Fruit fly (Drosophila melanogaster): Measurements from ENCODE around the gene Pcyt2.

DNA sequence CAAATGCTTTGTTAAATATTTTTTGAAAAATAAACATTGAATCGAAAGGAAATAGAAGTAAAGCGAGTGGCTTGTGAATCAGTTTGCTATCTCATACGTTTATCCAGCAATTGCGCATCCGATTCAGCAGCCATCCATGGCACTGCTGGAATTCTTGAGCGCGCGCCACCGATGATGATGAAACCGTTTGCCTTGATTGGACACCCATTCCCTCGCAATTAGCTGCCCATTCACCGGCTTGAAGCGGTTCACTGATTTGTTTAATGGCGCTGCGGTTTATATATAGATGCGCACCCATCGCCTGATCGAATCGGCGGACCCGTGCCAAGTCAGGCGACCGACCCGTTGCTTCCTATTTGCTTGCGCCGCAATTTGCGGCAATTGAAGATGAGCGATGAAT, at the start of gene Pcyt2:
- TF ChIP-seq gfzf (GFP tag; optimal IDR thresholded peaks at IDR 0.05): no peak
- no peak for TF ChIP-seq chm (GFP tag; IDR thresholded peaks at IDR 0.05)
- no peak for TF ChIP-seq CG42726 (GFP tag; IDR thresholded peaks at IDR 0.05; ENCODE audit: partially characterized antibody)
- no peak for TF ChIP-seq CG8478 (optimal IDR thresholded peaks at IDR 0.05)
- TF ChIP-seq Six4 (GFP tag; optimal IDR thresholded peaks at IDR 0.05): no peak
- no peak for TF ChIP-seq CG11093 (GFP tag; IDR thresholded peaks at IDR 0.05)
- TF ChIP-seq CG8290 (GFP tag; optimal IDR thresholded peaks at IDR 0.05): no peak
- TF ChIP-seq CG8290 (tag; optimal IDR thresholded peaks at IDR 0.05): no peak
- no peak for TF ChIP-seq Sin3A (optimal IDR thresholded peaks at IDR 0.05)

All from whole organism, embryonic.